Worm (Caenorhabditis elegans) whole organism, L2 larva: ENCODE results near the gene nep-4.
A peak's percentile ranks its signal among the peaks of the same experiment; 100 is the strongest.

Source experiments
- C34F6.9 ChIP-seq: fragments of 150-350 bp; optimal IDR thresholded peaks from 2 replicates; lab custom pipeline; 2014; ENCODE audit warnings: missing biosample characterization, missing genetic modification characterization
- F13H6.1 ChIP-seq: sonication (generic microtip); optimal IDR thresholded peaks from 2 replicates; lab custom pipeline; 2016; ENCODE audit warnings: missing genetic modification characterization, missing compliant biosample characterization
- R02D3.7 ChIP-seq: fragments of 150-350 bp; optimal IDR thresholded peaks from 2 replicates; lab custom pipeline; 2014; ENCODE audit warnings: missing biosample characterization, missing genetic modification characterization
- ZK546.5 ChIP-seq: sonication (generic microtip); optimal IDR thresholded peaks from 2 replicates; lab custom pipeline; 2017; ENCODE audit warnings: missing biosample characterization, missing genetic modification characterization
- aly-2 ChIP-seq: fragments of 150-350 bp; optimal IDR thresholded peaks from 2 replicates; lab custom pipeline; 2014; ENCODE audit warnings: missing biosample characterization, missing genetic modification characterization
- blmp-1 ChIP-seq: sonication (generic microtip); optimal IDR thresholded peaks from 2 replicates; lab custom pipeline; 2017; ENCODE audit warnings: missing genetic modification characterization, mild to moderate bottlenecking, missing compliant biosample characterization, antibody characterized with exemption, moderate library complexity; ENCODE audit not compliant: insufficient read depth
- ceh-82 ChIP-seq: fragments of 150-350 bp; optimal IDR thresholded peaks from 2 replicates; lab custom pipeline; 2014; ENCODE audit warnings: missing biosample characterization, missing genetic modification characterization
- dmd-4 ChIP-seq: sonication (generic microtip); optimal IDR thresholded peaks from 2 replicates; lab custom pipeline; 2017; ENCODE audit warnings: missing biosample characterization, missing genetic modification characterization
- egl-27 ChIP-seq: sonication (generic microtip); optimal IDR thresholded peaks from 3 replicates; lab custom pipeline; 2017; ENCODE audit warnings: missing biosample characterization, missing genetic modification reagents, missing genetic modification characterization
- elt-1 ChIP-seq: fragments of 150-350 bp; optimal IDR thresholded peaks from 2 replicates; lab custom pipeline; 2014; ENCODE audit warnings: missing biosample characterization, missing genetic modification characterization
- elt-3 ChIP-seq: sonication (generic microtip); optimal IDR thresholded peaks from 2 replicates; lab custom pipeline; 2017; ENCODE audit warnings: missing biosample characterization, missing genetic modification characterization
- fos-1 ChIP-seq: fragments of 150-350 bp; optimal IDR thresholded peaks from 2 replicates; lab custom pipeline; 2014; ENCODE audit warnings: missing biosample characterization, missing genetic modification characterization
- gmeb-1 ChIP-seq: fragments of 150-350 bp; optimal IDR thresholded peaks from 2 replicates; lab custom pipeline; 2014; ENCODE audit warnings: missing biosample characterization, missing genetic modification characterization
- lin-11 ChIP-seq: fragments of 150-350 bp; sonication (generic microtip); optimal IDR thresholded peaks from 2 replicates; lab custom pipeline; 2014; ENCODE audit warnings: missing biosample characterization, missing genetic modification characterization, inconsistent platforms, mixed read lengths
- lin-13 ChIP-seq: fragments of 150-350 bp; optimal IDR thresholded peaks from 2 replicates; lab custom pipeline; 2014; ENCODE audit warnings: missing biosample characterization, missing genetic modification reagents, missing genetic modification characterization
- lin-39 ChIP-seq: fragments of 150-350 bp; optimal IDR thresholded peaks from 2 replicates; lab custom pipeline; 2014; ENCODE audit warnings: missing biosample characterization, missing genetic modification reagents, missing genetic modification characterization
- lsy-2 ChIP-seq, 2 experiments: fragments of 150-350 bp in 1 of 2; sonication (generic microtip) in 1 of 2; optimal IDR thresholded peaks; 2 replicates each; lab custom pipeline; 2014 to 2017; ENCODE audit warnings: missing biosample characterization in 2 of 2, missing genetic modification characterization in 2 of 2
- mdl-1 ChIP-seq, 2 experiments: fragments of 150-350 bp in 1 of 2; sonication (generic microtip) in 1 of 2; optimal IDR thresholded peaks; 2 replicates each; lab custom pipeline; 2017; ENCODE audit warnings: missing biosample characterization in 2 of 2, missing genetic modification characterization in 2 of 2
- nhr-10 ChIP-seq: sonication (generic microtip); optimal IDR thresholded peaks from 2 replicates; lab custom pipeline; 2017; ENCODE audit warnings: missing biosample characterization, missing genetic modification characterization
- nhr-12 ChIP-seq: fragments of 150-350 bp; optimal IDR thresholded peaks from 2 replicates; lab custom pipeline; 2014; ENCODE audit warnings: missing biosample characterization, missing genetic modification characterization
- nhr-129 ChIP-seq: fragments of 150-350 bp; optimal IDR thresholded peaks from 2 replicates; lab custom pipeline; 2014; ENCODE audit warnings: missing biosample characterization, missing genetic modification characterization
- nhr-25 ChIP-seq: fragments of 150-350 bp; sonication (generic microtip); optimal IDR thresholded peaks from 3 replicates; lab custom pipeline; 2014; ENCODE audit warnings: missing biosample characterization, missing genetic modification characterization
- nhr-77 ChIP-seq: fragments of 150-350 bp; optimal IDR thresholded peaks from 2 replicates; lab custom pipeline; 2014; ENCODE audit warnings: missing biosample characterization, missing genetic modification characterization
- sem-4 ChIP-seq: fragments of 150-350 bp; optimal IDR thresholded peaks from 2 replicates; lab custom pipeline; 2014; ENCODE audit warnings: missing biosample characterization, missing genetic modification reagents, missing genetic modification characterization
- sma-3 ChIP-seq: sonication (generic microtip); optimal IDR thresholded peaks from 2 replicates; lab custom pipeline; 2016; ENCODE audit warnings: missing genetic modification reagents, missing genetic modification characterization, missing compliant biosample characterization
- sma-9 ChIP-seq, 2 experiments: fragments of 150-350 bp in 1 of 2; sonication (generic microtip) in 1 of 2; optimal IDR thresholded peaks; 2 replicates each; lab custom pipeline; 2014 to 2016; ENCODE audit warnings: missing genetic modification characterization in 2 of 2, mild to moderate bottlenecking in 1 of 2, missing biosample characterization in 1 of 2, missing compliant biosample characterization in 1 of 2, missing genetic modification reagents in 1 of 2, moderate library complexity in 1 of 2
- snpc-4 ChIP-seq: fragments of 150-350 bp; optimal IDR thresholded peaks from 2 replicates; lab custom pipeline; 2014; ENCODE audit warnings: missing biosample characterization, missing genetic modification characterization
- unc-39 ChIP-seq: fragments of 150-350 bp; optimal IDR thresholded peaks from 2 replicates; lab custom pipeline; 2014; ENCODE audit warnings: missing biosample characterization, missing genetic modification characterization
- unc-55 ChIP-seq: fragments of 150-350 bp; sonication (generic microtip); optimal IDR thresholded peaks from 3 replicates; lab custom pipeline; 2014; ENCODE audit warnings: missing biosample characterization, missing genetic modification reagents, missing genetic modification characterization
- unc-62 ChIP-seq: fragments of 150-350 bp; optimal IDR thresholded peaks from 2 replicates; lab custom pipeline; 2014; ENCODE audit warnings: missing biosample characterization, missing genetic modification reagents, missing genetic modification characterization
- zag-1 ChIP-seq: fragments of 150-350 bp; optimal IDR thresholded peaks from 2 replicates; lab custom pipeline; 2014; ENCODE audit warnings: missing biosample characterization, missing genetic modification characterization
- ztf-1 ChIP-seq: fragments of 200-800 bp; sonication (Bioruptor generic); conservative IDR thresholded peaks from 2 replicates; pipeline ENCODE4 v1.3.6; 2022; ENCODE audit warnings: missing genetic modification characterization, missing compliant biosample characterization
- ztf-4 ChIP-seq: fragments of 150-350 bp; optimal IDR thresholded peaks from 2 replicates; lab custom pipeline; 2014; ENCODE audit warnings: missing biosample characterization, missing genetic modification characterization

Gene nep-4

DNA sequence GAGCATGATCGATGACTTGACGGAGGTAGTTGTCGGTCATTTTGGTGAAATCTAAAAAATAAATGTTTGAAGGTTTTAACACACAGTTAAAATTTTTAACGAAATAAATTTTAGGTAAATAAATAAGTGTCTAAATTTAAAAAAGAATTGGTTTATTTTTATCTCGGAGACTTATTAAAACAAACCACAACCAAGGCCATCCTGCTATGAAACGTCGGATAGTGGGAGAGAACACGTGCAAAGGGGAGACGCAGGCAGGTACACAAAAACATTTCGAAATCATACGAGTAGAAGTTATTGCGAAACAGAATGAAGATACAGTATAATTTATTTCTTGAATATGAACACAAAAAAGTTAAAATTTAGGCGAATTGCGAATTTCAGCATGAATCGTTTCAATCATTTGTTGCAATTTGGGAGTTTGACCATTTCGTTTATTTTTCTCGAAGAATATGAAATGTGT is 27.1 kb downstream of the nep-4 start, which contains the start of gene F41B4.3:
Gene F41B4.3 (minus strand): TSS at position 51 of the 463 bp plus-strand sequence.
- no peak for TF ChIP-seq gmeb-1 (tag; lab: Kevin White, UChicago)
- TF ChIP-seq mdl-1 (tag; optimal IDR thresholded peaks at IDR 0.05; lab: Kevin White, UChicago): peak in 1 of 2 experiments; percentile 31
- no peak for TF ChIP-seq fos-1 (tag; lab: Kevin White, UChicago)
- no peak for TF ChIP-seq lin-11 (tag; lab: Kevin White, UChicago)
- TF ChIP-seq unc-55 (GFP tag; lab: Kevin White, UChicago): peak; percentile 69
- no peak for TF ChIP-seq nhr-10 (tag; lab: Kevin White, UChicago)
- TF ChIP-seq C34F6.9 (tag; lab: Kevin White, UChicago): peak; percentile 55
- TF ChIP-seq egl-27 (tag; lab: Kevin White, UChicago): no peak
- TF ChIP-seq lsy-2 (tag; optimal IDR thresholded peaks at IDR 0.05; lab: Kevin White, UChicago): peak in 1 of 2 experiments; percentile 56
- TF ChIP-seq nhr-77: no peak
- no peak for TF ChIP-seq snpc-4 (tag; lab: Kevin White, UChicago)
- no peak for TF ChIP-seq elt-1 (tag; lab: Kevin White, UChicago)
- TF ChIP-seq aly-2 (tag; lab: Kevin White, UChicago): no peak
- no peak for TF ChIP-seq dmd-4 (tag; lab: Kevin White, UChicago)
- TF ChIP-seq ZK546.5: no peak
- TF ChIP-seq ztf-1: no peak
- TF ChIP-seq F13H6.1: no peak
- TF ChIP-seq elt-3: no peak
- TF ChIP-seq lin-39: no peak
- TF ChIP-seq zag-1 (tag; lab: Kevin White, UChicago): no peak
- TF ChIP-seq nhr-25 (tag; lab: Kevin White, UChicago): peak; percentile 7
- no peak for TF ChIP-seq lin-13 (GFP tag; lab: Kevin White, UChicago)
- no peak for TF ChIP-seq nhr-12 (tag; lab: Kevin White, UChicago)
- TF ChIP-seq ceh-82 (tag; lab: Kevin White, UChicago): no peak
- TF ChIP-seq blmp-1 (tag; lab: Kevin White, UChicago): no peak
- TF ChIP-seq unc-39 (tag; lab: Kevin White, UChicago): no peak
- no peak for TF ChIP-seq R02D3.7
- TF ChIP-seq nhr-129 (tag; lab: Kevin White, UChicago): peak; percentile 39

DNA sequence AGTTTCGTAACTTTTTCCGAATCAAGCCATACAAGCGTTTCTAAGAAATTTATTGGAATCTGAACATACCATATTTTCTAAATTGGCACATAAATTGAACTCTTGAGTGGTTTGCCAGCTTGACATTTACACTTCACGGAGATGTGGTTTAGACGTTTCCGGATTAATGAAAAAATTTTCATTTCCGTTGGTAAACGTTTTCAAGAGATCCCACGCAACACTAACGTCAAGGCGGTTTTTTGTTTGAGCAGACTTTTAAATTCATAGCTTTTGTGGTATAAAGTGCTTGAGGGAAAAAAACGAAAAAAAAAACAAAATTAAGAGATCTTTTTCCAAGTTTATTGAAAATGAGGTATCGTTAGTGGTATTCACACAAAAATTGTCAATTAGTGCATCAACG is 28.1 kb downstream of the nep-4 start, which contains the start of gene F41B4.2:
Gene F41B4.2 (minus strand): TSS at position 101 of the 400 bp plus-strand sequence.
- TF ChIP-seq unc-62 (GFP tag; lab: Kevin White, UChicago): no peak
- no peak for TF ChIP-seq nhr-12 (tag; lab: Kevin White, UChicago)
- TF ChIP-seq sma-9 (GFP tag; optimal IDR thresholded peaks at IDR 0.05; lab: Kevin White, UChicago): no peak
- no peak for TF ChIP-seq sma-9 (tag; optimal IDR thresholded peaks at IDR 0.05; lab: Kevin White, UChicago)
- TF ChIP-seq unc-39 (tag; lab: Kevin White, UChicago): no peak

ce11 chrX:6825840-6826239 is 37.4 kb downstream of the nep-4 start, which contains the start of gene F41B4.1:
F41B4.1 (minus strand) TSS chrX:6825862.
- TF ChIP-seq F13H6.1 (peak; percentile 70), aly-2 (tag; lab: Kevin White, UChicago) (no peak), ZK546.5 (no peak), C34F6.9 (tag; lab: Kevin White, UChicago) (peak; percentile 33), sma-9 (GFP tag; optimal IDR thresholded peaks at IDR 0.05; lab: Kevin White, UChicago) (peak; percentile 59), sma-9 (tag; optimal IDR thresholded peaks at IDR 0.05; lab: Kevin White, UChicago) (no peak), ztf-4 (tag; lab: Kevin White, UChicago) (peak; percentile 21), lsy-2 (tag; optimal IDR thresholded peaks at IDR 0.05; lab: Kevin White, UChicago) (peak in 1 of 2 experiments; percentile 57), nhr-129 (tag; lab: Kevin White, UChicago) (peak; percentile 53)

ce11 chrX:6823218-6823979 is 39.8 kb downstream of the nep-4 start, which contains the start of gene gei-15:
gei-15 (minus strand) TSS chrX:6823268.
- TF ChIP-seq zag-1 (tag; lab: Kevin White, UChicago) (no peak), lin-13 (GFP tag; lab: Kevin White, UChicago) (no peak), fos-1 (tag; lab: Kevin White, UChicago) (no peak), sma-3 (GFP tag; lab: Kevin White, UChicago) (no peak), F13H6.1 (peak; percentile 29), snpc-4 (tag; lab: Kevin White, UChicago) (no peak), C34F6.9 (tag; lab: Kevin White, UChicago) (no peak), R02D3.7 (no peak), aly-2 (tag; lab: Kevin White, UChicago) (no peak), nhr-129 (tag; lab: Kevin White, UChicago) (peak; percentile 25), ceh-82 (tag; lab: Kevin White, UChicago) (no peak), lin-11 (tag; lab: Kevin White, UChicago) (no peak), nhr-77 (no peak), sem-4 (tag; lab: Kevin White, UChicago) (no peak), lin-39 (no peak), sma-9 (GFP tag; optimal IDR thresholded peaks at IDR 0.05; lab: Kevin White, UChicago) (peak; percentile 30), sma-9 (tag; optimal IDR thresholded peaks at IDR 0.05; lab: Kevin White, UChicago) (no peak)
